Fruit fly (Drosophila melanogaster): ENCODE measurements around the gene Polr2C.

Gene Polr2C

DNA sequence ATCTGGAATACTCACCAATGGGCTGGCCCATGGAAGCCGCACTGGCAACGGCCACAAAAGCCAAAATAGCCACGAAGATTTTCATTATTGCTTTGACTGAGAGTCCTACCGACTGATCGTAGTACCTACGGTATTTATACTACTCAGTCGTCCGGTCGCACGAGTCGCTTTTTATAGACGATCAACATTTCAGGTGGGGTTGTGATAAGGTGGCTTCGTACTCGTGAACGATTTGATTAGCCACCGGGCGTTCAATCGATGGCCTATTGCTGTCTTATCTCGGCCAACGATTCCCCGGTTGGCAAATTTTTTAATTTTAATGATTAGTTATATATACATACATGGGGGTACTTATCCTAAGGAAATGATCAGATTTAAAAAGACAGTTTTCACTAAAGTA, 12.0 kb downstream of the Polr2C start, which contains the start of gene CG8997:
CG8997 (minus strand) TSS at position 148 of the 400 bp plus-strand sequence.
- TF ChIP-seq N (GFP tag; optimal IDR thresholded peaks at IDR 0.05) (no peak), sv (GFP tag; optimal IDR thresholded peaks at IDR 0.05) (no peak), dl (GFP tag; optimal IDR thresholded peaks at IDR 0.05; ENCODE audit: insufficient read depth in 1 of 2, partially characterized antibody in 2 of 2) (no peak), CG32264 (GFP tag; optimal IDR thresholded peaks at IDR 0.05) (no peak), rgr (GFP tag; optimal IDR thresholded peaks at IDR 0.05) (peak; percentile 7), CG9705 (GFP tag; optimal IDR thresholded peaks at IDR 0.05) (no peak), Hr83 (GFP tag; optimal IDR thresholded peaks at IDR 0.05; ENCODE audit: poor library complexity, severe bottlenecking) (peak; percentile 71), Jra (GFP tag; optimal IDR thresholded peaks at IDR 0.05) (peak; percentile 61), brk (GFP tag; optimal IDR thresholded peaks at IDR 0.05) (no peak), foxo (GFP tag; optimal IDR thresholded peaks at IDR 0.05) (peak in 1 of 2 experiments; percentile 5), CrebA (GFP tag; optimal IDR thresholded peaks at IDR 0.05; ENCODE audit: borderline replicate concordance) (peak; percentile 57), Dfd (GFP tag; optimal IDR thresholded peaks at IDR 0.05) (no peak), sage (GFP tag; optimal IDR thresholded peaks at IDR 0.05) (no peak), woc (GFP tag; optimal IDR thresholded peaks at IDR 0.05) (no peak), OdsH (GFP tag; optimal IDR thresholded peaks at IDR 0.05) (peak; percentile 15), Myc (optimal IDR thresholded peaks at IDR 0.05) (no peak), usp (GFP tag; optimal IDR thresholded peaks at IDR 0.05) (no peak), Hr78 (GFP tag; optimal IDR thresholded peaks at IDR 0.05) (no peak), lola (GFP tag; optimal IDR thresholded peaks at IDR 0.05) (no peak), HLH106 (tag; optimal IDR thresholded peaks at IDR 0.05) (no peak), Sp1 (GFP tag; optimal IDR thresholded peaks at IDR 0.05) (no peak), tai (GFP tag; optimal IDR thresholded peaks at IDR 0.05) (no peak), br (GFP tag; optimal IDR thresholded peaks at IDR 0.05) (peak; percentile 51), fru (GFP tag; optimal IDR thresholded peaks at IDR 0.05) (no peak), Rel (GFP tag; optimal IDR thresholded peaks at IDR 0.05) (no peak), Rel (tag; optimal IDR thresholded peaks at IDR 0.05) (peak; percentile 23), Abd-B (GFP tag; optimal IDR thresholded peaks at IDR 0.05) (no peak), ey (GFP tag; optimal IDR thresholded peaks at IDR 0.05) (no peak), jim (GFP tag; optimal IDR thresholded peaks at IDR 0.05) (peak; percentile 36), h (GFP tag; optimal IDR thresholded peaks at IDR 0.05) (peak; percentile 67), Dif (GFP tag; optimal IDR thresholded peaks at IDR 0.05; ENCODE audit: partially characterized antibody) (no peak), Vsx2 (GFP tag; optimal IDR thresholded peaks at IDR 0.05; ENCODE audit: partially characterized antibody) (peak; percentile 42), dsf (GFP tag; optimal IDR thresholded peaks at IDR 0.05; ENCODE audit: borderline replicate concordance) (no peak), Mio (GFP tag; optimal IDR thresholded peaks at IDR 0.05) (no peak), psq (GFP tag; optimal IDR thresholded peaks at IDR 0.05) (no peak), GATAd (GFP tag; optimal IDR thresholded peaks at IDR 0.05) (no peak), dmrt93B (GFP tag; optimal IDR thresholded peaks at IDR 0.05) (no peak), Hnf4 (GFP tag; optimal IDR thresholded peaks at IDR 0.05) (peak; percentile 58), pan (optimal IDR thresholded peaks at IDR 0.05) (no peak)

DNA sequence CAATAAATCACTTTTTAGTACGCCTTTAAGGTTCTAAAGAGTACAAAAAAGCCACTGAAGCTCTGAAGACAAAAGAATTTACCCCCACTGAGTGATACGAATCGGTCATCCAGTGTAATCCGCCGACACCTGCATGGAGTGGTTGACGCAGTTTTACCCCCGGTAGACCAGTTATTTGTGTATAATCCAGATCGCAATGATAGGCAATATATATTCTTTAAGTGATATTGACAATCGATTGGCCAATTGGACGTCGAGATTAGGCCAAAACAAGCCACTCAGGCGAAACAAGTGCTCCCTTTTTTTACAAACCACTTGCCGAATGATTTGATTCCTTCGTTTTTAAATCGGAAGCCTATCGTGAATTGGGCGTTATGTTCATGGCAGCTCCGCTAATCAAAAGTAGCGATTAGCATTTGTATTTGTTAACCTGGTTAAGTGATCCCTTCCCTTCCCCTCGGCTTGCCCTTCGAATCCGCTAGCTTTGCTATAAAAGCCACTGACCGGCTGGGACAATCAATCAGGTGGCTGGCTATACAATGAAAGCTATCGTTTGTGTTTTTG, 13.2 kb downstream of the Polr2C start, which contains the start of gene CG7916:
CG7916 (plus strand) TSS at position 514 of the 564 bp plus-strand sequence.
- TF ChIP-seq br (GFP tag; optimal IDR thresholded peaks at IDR 0.05): no peak
- TF ChIP-seq h (GFP tag; optimal IDR thresholded peaks at IDR 0.05): peak; percentile 27

DNA sequence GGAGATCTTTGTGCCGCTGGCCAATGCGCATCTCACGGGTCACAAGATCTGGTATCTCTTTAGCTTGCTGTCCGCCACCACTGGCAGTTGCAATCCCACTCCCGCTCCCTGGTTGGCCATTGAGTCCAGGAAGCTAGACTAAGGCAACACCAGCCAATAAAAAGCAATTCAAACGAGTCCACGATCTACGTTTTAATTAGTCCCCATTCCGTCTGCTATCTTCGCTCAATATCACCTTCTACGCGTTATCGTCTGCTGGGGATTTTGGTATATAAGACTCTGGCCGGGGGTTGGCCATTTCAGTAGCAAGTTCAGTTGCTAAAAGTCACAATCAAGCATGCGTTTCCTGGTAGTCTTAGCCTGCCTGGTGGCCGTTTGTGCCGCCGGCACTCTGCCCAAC, 14.5 kb downstream of the Polr2C start, which contains the start of gene CG7953:
CG7953 (plus strand) TSS at position 301 of the 400 bp plus-strand sequence.
- TF ChIP-seq Vsx2 (GFP tag; optimal IDR thresholded peaks at IDR 0.05; ENCODE audit: partially characterized antibody) (peak; percentile 3), Rel (GFP tag; optimal IDR thresholded peaks at IDR 0.05) (no peak), Rel (tag; optimal IDR thresholded peaks at IDR 0.05) (peak; percentile 70), rgr (GFP tag; optimal IDR thresholded peaks at IDR 0.05) (no peak)

All from whole organism, wandering third instar larva.